Fruit fly (Drosophila melanogaster) whole organism: ENCODE results near the gene CG11999.

ENCODE experiments used
- pan ChIP-seq: fragments of >200 bp; optimal IDR thresholded peaks from 2 replicates; lab custom pipeline; 2017
- psq ChIP-seq: fragments of >200 bp; optimal IDR thresholded peaks from 2 replicates; lab custom pipeline; 2017
- usp ChIP-seq: fragments of >200 bp; optimal IDR thresholded peaks from 2 replicates; lab custom pipeline; 2017; ENCODE audit warnings: missing biosample characterization, missing genetic modification characterization, mixed read lengths

dm6 chr3R:5331764-5332405 lies 22.7 kb downstream of the CG11999 start:
- TF ChIP-seq psq (lab: Kevin White, UChicago) (no peak), pan (lab: Kevin White, UChicago) (peak; percentile 65), usp (GFP tag; lab: Kevin White, UChicago) (no peak)
